Worm (Caenorhabditis elegans): ENCODE measurements around the gene T28C6.11.

The T28C6.11 gene

DNA sequence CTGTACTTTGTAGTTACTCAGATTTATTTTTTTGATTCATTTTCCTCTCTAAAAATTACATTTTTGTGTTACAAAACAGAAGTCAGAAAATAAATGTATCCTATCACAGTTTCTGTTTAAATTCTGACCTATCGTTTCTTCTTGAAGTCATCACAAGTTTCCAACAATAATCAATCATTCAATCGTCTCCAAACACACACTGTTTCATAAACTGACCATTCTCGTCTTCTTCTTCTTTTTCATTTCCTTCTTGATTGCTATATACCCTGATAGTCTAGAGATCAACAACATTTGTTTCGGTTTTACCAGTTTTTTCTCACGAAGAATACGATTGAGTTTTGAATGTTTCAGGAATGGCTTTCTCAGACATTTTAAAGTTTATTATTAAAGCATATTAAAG lies 24.9 kb downstream of the T28C6.11 start:
- TF ChIP-seq tbx-2 (tag; optimal IDR thresholded peaks at IDR 0.05) (no peak), nhr-23 (tag; optimal IDR thresholded peaks at IDR 0.05) (peak; percentile 66), elt-3 (tag; optimal IDR thresholded peaks at IDR 0.05) (peak in 1 of 3 experiments; percentile 48), nhr-43 (tag; optimal IDR thresholded peaks at IDR 0.05; ENCODE audit: poor library complexity, severe bottlenecking) (peak; percentile 2), nhr-67 (tag; optimal IDR thresholded peaks at IDR 0.05) (no peak)

DNA sequence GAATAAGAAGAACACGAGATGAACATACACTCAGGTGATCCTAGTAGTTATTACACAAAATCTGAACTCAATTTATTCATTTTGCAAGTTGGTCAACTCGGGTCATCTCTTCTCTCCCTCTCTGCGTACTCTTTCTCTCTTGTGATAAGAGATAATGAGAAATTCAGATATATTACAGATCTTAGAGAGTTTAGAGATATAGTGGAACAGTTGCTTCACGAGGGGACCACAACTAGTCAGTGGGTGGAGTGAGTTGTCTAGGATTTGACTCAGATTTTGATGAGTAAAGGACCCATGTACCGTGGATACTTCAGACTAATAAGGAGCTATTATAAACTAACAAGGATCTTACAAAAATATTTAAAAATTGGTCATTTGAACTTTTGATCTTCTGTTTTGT lies 26.4 kb downstream of the T28C6.11 start, which contains the start of gene exc-5:
TSS of gene exc-5 (minus strand) at position 57 of the 400 bp plus-strand sequence.
- TF ChIP-seq elt-2 (tag; optimal IDR thresholded peaks at IDR 0.05) (no peak), nhr-76 (tag; optimal IDR thresholded peaks at IDR 0.05) (no peak), fkh-10 (GFP tag; optimal IDR thresholded peaks at IDR 0.05) (no peak), pqm-1 (tag; optimal IDR thresholded peaks at IDR 0.05) (no peak), sea-2 (GFP tag; optimal IDR thresholded peaks at IDR 0.05) (no peak), nhr-28 (tag; optimal IDR thresholded peaks at IDR 0.05) (no peak), pha-4 (tag; optimal IDR thresholded peaks at IDR 0.05) (no peak)

DNA sequence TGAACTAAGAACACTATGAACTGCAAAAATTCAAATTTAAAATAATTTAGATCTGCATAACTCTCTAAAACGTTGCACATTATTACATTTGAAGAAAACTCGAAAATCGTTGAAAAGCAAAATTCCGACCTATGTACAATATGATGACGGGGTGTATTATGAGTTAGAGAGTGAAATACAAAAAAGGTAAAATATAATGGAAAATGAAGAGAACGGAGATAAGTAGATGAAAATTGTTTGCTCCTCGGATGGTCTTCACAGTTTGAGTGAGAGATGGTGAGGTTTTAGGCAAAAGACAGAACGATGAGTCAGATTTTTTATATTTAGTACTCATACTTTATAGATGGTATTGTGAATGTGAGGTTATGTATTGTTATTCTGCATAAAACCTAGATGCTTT lies 32.7 kb downstream of the T28C6.11 start:
- TF ChIP-seq pqm-1 (tag; optimal IDR thresholded peaks at IDR 0.05) (peak; percentile 65), ceh-28 (tag; optimal IDR thresholded peaks at IDR 0.05) (no peak), pha-4 (tag; optimal IDR thresholded peaks at IDR 0.05) (peak; percentile 75)

DNA sequence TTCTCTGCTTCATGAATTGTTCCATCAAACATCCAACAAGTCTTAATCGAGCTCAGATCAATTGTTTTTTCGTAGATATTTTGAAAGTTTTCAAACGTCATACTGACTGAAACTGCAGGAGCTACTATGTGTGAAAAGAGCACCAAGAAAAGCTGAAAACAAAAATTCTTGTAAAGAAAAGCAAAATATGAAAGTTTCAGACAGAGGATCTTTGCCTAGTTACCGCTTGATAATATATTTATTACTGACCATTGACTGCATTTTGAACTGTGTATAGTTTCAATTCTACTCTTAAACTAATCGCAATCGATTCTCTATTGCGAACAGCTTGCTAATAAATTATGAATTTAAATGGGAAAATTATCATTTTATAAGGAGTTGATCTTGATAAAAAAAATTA lies 41.8 kb downstream of the T28C6.11 start, which contains the start of gene clec-182:
TSS of gene clec-182 (minus strand) at position 101 of the 400 bp plus-strand sequence.
- TF ChIP-seq nhr-76 (tag; optimal IDR thresholded peaks at IDR 0.05): no peak
- no peak for TF ChIP-seq nhr-25 (tag; optimal IDR thresholded peaks at IDR 0.05)
- no peak for TF ChIP-seq ztf-11 (tag; optimal IDR thresholded peaks at IDR 0.05)
- no peak for TF ChIP-seq ama-1 (optimal IDR thresholded peaks at IDR 0.05)
- TF ChIP-seq lin-15B (tag; optimal IDR thresholded peaks at IDR 0.05): no peak
- TF ChIP-seq ceh-28 (tag; optimal IDR thresholded peaks at IDR 0.05): no peak
- no peak for TF ChIP-seq sea-2 (GFP tag; optimal IDR thresholded peaks at IDR 0.05)
- no peak for TF ChIP-seq nfya-1 (tag; optimal IDR thresholded peaks at IDR 0.05; ENCODE audit: insufficient read depth)
- TF ChIP-seq nhr-23 (tag; optimal IDR thresholded peaks at IDR 0.05): no peak

DNA sequence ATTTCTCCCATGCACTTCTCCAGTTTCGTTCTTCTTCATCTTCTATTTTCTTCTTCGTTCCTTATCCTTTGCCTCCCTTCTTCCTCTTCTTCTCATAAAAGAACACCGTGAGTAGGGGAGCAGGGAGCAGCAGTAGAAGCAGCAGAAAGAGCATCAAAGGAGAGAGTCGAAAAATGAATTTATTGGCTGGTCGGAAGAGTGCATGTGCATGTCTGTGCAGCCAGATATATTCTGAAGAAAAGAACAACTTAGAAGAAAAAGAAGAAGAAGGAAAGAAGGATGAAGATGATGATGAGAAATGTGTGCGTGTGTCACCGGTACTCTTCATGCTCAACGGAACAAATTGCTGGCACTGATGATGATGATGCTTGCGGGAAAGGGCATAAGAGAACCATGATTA lies 43.8 kb downstream of the T28C6.11 start:
- TF ChIP-seq lin-15B (tag; optimal IDR thresholded peaks at IDR 0.05) (no peak), lin-39 (tag; optimal IDR thresholded peaks at IDR 0.05) (peak; percentile 64), nhr-12 (tag; optimal IDR thresholded peaks at IDR 0.05) (no peak), pha-4 (tag; optimal IDR thresholded peaks at IDR 0.05) (no peak), nhr-43 (tag; optimal IDR thresholded peaks at IDR 0.05; ENCODE audit: poor library complexity, severe bottlenecking) (no peak), ceh-16 (tag; optimal IDR thresholded peaks at IDR 0.05) (no peak), mdl-1 (tag; optimal IDR thresholded peaks at IDR 0.05) (no peak), nhr-28 (tag; optimal IDR thresholded peaks at IDR 0.05) (no peak), nhr-76 (tag; optimal IDR thresholded peaks at IDR 0.05) (no peak), snpc-4 (tag; optimal IDR thresholded peaks at IDR 0.05) (peak; percentile 41), fkh-10 (GFP tag; optimal IDR thresholded peaks at IDR 0.05) (peak; percentile 68), nfya-1 (tag; optimal IDR thresholded peaks at IDR 0.05; ENCODE audit: insufficient read depth) (peak; percentile 66), hmg-11 (tag; optimal IDR thresholded peaks at IDR 0.05) (peak; percentile 26)

DNA sequence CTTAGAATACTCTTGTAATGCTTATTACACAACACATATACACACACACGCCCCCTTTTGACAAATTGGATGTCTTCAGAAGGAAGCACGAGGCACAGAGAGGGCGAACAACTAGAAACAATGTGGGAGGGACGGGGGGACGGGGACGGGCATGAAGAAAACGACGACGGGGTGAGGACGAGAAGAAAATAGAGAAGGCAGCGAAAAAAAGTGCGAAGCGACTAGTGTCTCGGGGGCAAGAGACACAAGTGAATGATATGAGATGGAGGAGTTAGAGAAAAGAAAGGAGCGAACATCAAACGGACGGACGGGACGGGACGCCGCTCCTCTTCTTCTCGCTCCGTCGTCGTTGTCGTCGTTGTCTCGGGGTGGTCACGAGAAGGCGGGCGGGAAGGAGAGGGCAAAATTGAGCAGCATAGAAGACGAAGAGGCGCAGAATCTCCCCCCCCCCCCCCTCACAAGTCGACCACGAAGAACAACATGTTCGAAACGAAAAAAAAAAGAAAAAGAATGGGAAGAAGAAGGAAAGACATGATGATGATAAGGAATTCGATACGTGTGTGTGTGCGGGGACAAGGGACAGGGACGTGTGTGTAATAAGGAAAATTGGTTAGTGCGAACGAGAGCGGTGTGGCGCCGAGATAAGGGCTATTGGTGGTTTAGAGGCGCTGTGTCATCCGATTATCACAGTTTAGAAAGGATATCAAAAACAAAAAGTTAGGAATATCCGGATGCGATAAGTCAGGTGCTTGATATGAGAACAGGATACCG lies 45.0 kb downstream of the T28C6.11 start:
- TF ChIP-seq sea-2 (GFP tag; optimal IDR thresholded peaks at IDR 0.05) (no peak), nfya-1 (tag; optimal IDR thresholded peaks at IDR 0.05; ENCODE audit: insufficient read depth) (peak; percentile 81), nhr-43 (tag; optimal IDR thresholded peaks at IDR 0.05; ENCODE audit: poor library complexity, severe bottlenecking) (peak; percentile 62), nhr-76 (tag; optimal IDR thresholded peaks at IDR 0.05) (no peak), unc-39 (tag; optimal IDR thresholded peaks at IDR 0.05) (no peak), egl-5 (tag; optimal IDR thresholded peaks at IDR 0.05) (no peak), nhr-237 (tag; optimal IDR thresholded peaks at IDR 0.05) (no peak), ceh-82 (tag; optimal IDR thresholded peaks at IDR 0.05) (peak; percentile 49), ZK546.5 (tag; optimal IDR thresholded peaks at IDR 0.05) (no peak), eor-1 (tag; optimal IDR thresholded peaks at IDR 0.05) (no peak), skn-1 (tag; optimal IDR thresholded peaks at IDR 0.05) (peak; percentile 12), jun-1 (tag; optimal IDR thresholded peaks at IDR 0.05) (peak; percentile 77), hmg-11 (tag; optimal IDR thresholded peaks at IDR 0.05) (peak; percentile 80), mml-1 (tag; optimal IDR thresholded peaks at IDR 0.05) (no peak), ceh-9 (tag; optimal IDR thresholded peaks at IDR 0.05) (no peak), R02D3.7 (tag; optimal IDR thresholded peaks at IDR 0.05) (peak; percentile 46), tbx-2 (tag; optimal IDR thresholded peaks at IDR 0.05) (peak; percentile 71), ceh-28 (tag; optimal IDR thresholded peaks at IDR 0.05) (peak; percentile 57), nhr-11 (tag; optimal IDR thresholded peaks at IDR 0.05) (no peak), nhr-12 (tag; optimal IDR thresholded peaks at IDR 0.05) (no peak), nhr-25 (tag; optimal IDR thresholded peaks at IDR 0.05) (peak; percentile 88), nhr-67 (tag; optimal IDR thresholded peaks at IDR 0.05) (no peak), lin-15B (tag; optimal IDR thresholded peaks at IDR 0.05) (peak; percentile 17), pha-4 (tag; optimal IDR thresholded peaks at IDR 0.05) (peak; percentile 68), ama-1 (optimal IDR thresholded peaks at IDR 0.05) (no peak), ztf-11 (tag; optimal IDR thresholded peaks at IDR 0.05) (no peak), zag-1 (tag; optimal IDR thresholded peaks at IDR 0.05) (peak; percentile 29), snpc-4 (tag; optimal IDR thresholded peaks at IDR 0.05) (peak; percentile 83), lin-39 (tag; optimal IDR thresholded peaks at IDR 0.05) (peak; percentile 79)

Measured in whole organism, L3 larva.